Worm (Caenorhabditis elegans) whole organism, L4/young adult: ENCODE results near the gene aly-2.

Experiments
- W03F9.2 ChIP-seq: fragments of 150-350 bp; optimal IDR thresholded peaks from 2 replicates; lab custom pipeline; 2014; ENCODE audit warnings: missing biosample characterization, missing genetic modification characterization
- him-1 ChIP-seq: sonication (generic microtip); optimal IDR thresholded peaks from 2 replicates; lab custom pipeline; 2016; ENCODE audit warnings: missing genotype, missing genetic modification reagents, missing genetic modification characterization, missing compliant biosample characterization

ce11 chrIV:9135377-9135776 lies 11.9 kb upstream of the aly-2 start, which contains the start of gene delm-1:
- no peak for TF ChIP-seq him-1 (tag; lab: Kevin White, UChicago)
- TF ChIP-seq W03F9.2 (tag; lab: Kevin White, UChicago): no peak
